Worm (Caenorhabditis elegans): Measurements from ENCODE around the gene Y75B8A.10.

- TF ChIP-seq ama-1 (optimal IDR thresholded peaks at IDR 0.05), result no peak
- TF ChIP-seq hnd-1 (tag; optimal IDR thresholded peaks at IDR 0.05), result no peak
- no peak for TF ChIP-seq scrt-1 (GFP tag; IDR thresholded peaks at IDR 0.05)
- TF ChIP-seq hmbx-1 (tag; optimal IDR thresholded peaks at IDR 0.05), result no peak
- TF ChIP-seq hmg-4 (GFP tag; optimal IDR thresholded peaks at IDR 0.05), result no peak
Observed at ce11 chrIII:12160458-12160857, 22.4 kb downstream of the Y75B8A.10 start, which contains the start of gene Y75B8A.8.

All from whole organism, early embryonic.